Worm (Caenorhabditis elegans) whole organism, young adult: ENCODE data around the gene H20E11.2.

Source experiments
- F10E7.11 ChIP-seq: sonication (generic microtip); optimal IDR thresholded peaks from 2 replicates; lab custom pipeline; 2017; ENCODE audit warnings: mild to moderate bottlenecking, missing genetic modification characterization, moderate library complexity, missing compliant biosample characterization
- F39B2.1 ChIP-seq: fragments of 200-800 bp; sonication (Bioruptor generic); IDR thresholded peaks from 2 replicates; pipeline ENCODE4 v1.3.6; 2022; ENCODE audit warnings: missing genetic modification reagents, missing genetic modification characterization, missing compliant biosample characterization
- Y53G8AR.9 ChIP-seq: fragments of 200-800 bp; sonication (Bioruptor generic); conservative IDR thresholded peaks from 2 replicates; pipeline ENCODE4 v1.3.6; 2022; ENCODE audit warnings: missing genetic modification reagents, missing genetic modification characterization, missing compliant biosample characterization
- dpl-1 ChIP-seq: fragments of 150-350 bp; optimal IDR thresholded peaks from 2 replicates; lab custom pipeline; 2014; ENCODE audit warnings: missing biosample characterization, missing genetic modification reagents, missing genetic modification characterization
- ekl-4 ChIP-seq: fragments of 200-800 bp; sonication (Bioruptor generic); IDR thresholded peaks from 2 replicates; pipeline ENCODE4 v1.3.6; 2022; ENCODE audit warnings: missing genetic modification reagents, missing genetic modification characterization, missing compliant biosample characterization
- ets-4 ChIP-seq: fragments of 200-800 bp; sonication (Bioruptor generic); optimal IDR thresholded peaks from 2 replicates; lab custom pipeline; 2018; ENCODE audit warnings: mild to moderate bottlenecking, missing genetic modification characterization, missing compliant biosample characterization
- hsf-1 ChIP-seq: fragments of 200-800 bp; sonication (Bioruptor generic); IDR thresholded peaks from 2 replicates; pipeline ENCODE4 v1.3.6; 2022; ENCODE audit warnings: missing genetic modification reagents, missing genetic modification characterization, missing compliant biosample characterization
- madf-10 ChIP-seq: sonication (generic microtip); optimal IDR thresholded peaks from 2 replicates; lab custom pipeline; 2016; ENCODE audit warnings: mild to moderate bottlenecking, missing genetic modification characterization, missing compliant biosample characterization
- nhr-179 ChIP-seq: sonication (generic microtip); optimal IDR thresholded peaks from 2 replicates; lab custom pipeline; 2016; ENCODE audit warnings: mild to moderate bottlenecking, missing genetic modification characterization, missing compliant biosample characterization
- snpc-1.3 ChIP-seq: sonication (generic microtip); optimal IDR thresholded peaks from 2 replicates; lab custom pipeline; 2017; ENCODE audit warnings: missing genetic modification characterization, mild to moderate bottlenecking, missing compliant biosample characterization, antibody characterized with exemption, moderate library complexity, missing genotype, missing genetic modification reagents; ENCODE audit not compliant: insufficient read depth
- xnd-1 ChIP-seq: sonication (generic microtip); optimal IDR thresholded peaks from 2 replicates; lab custom pipeline; 2016; ENCODE audit warnings: missing genotype, missing genetic modification reagents, missing genetic modification characterization, missing compliant biosample characterization
- ztf-26 ChIP-seq: sonication (generic microtip); optimal IDR thresholded peaks from 2 replicates; lab custom pipeline; 2017; ENCODE audit warnings: missing genetic modification characterization, missing compliant biosample characterization
- ztf-6 ChIP-seq: fragments of 200-800 bp; sonication (Bioruptor generic); IDR thresholded peaks from 2 replicates; pipeline ENCODE4 v1.3.6; 2022; ENCODE audit warnings: missing genetic modification reagents, missing genetic modification characterization, missing compliant biosample characterization

ce11 chrIV:6842470-6843008 is 15.0 kb downstream of the H20E11.2 start, which contains the start of gene lip-1:
- TF ChIP-seq ekl-4 (GFP tag; lab: Robert Waterston, UW), result no peak
- no peak for TF ChIP-seq F10E7.11
- TF ChIP-seq ztf-26 (tag; lab: Kevin White, UChicago), result no peak
- TF ChIP-seq F39B2.1, result no peak
- TF ChIP-seq ztf-6 (GFP tag; lab: Robert Waterston, UW), result no peak
- no peak for TF ChIP-seq madf-10 (tag; lab: Kevin White, UChicago)
- no peak for TF ChIP-seq nhr-179
- peak; percentile 73 for TF ChIP-seq dpl-1 (GFP tag; lab: Kevin White, UChicago)
- peak; percentile 69 for TF ChIP-seq xnd-1
- no peak for TF ChIP-seq ets-4
- no peak for TF ChIP-seq snpc-1.3 (tag; lab: Kevin White, UChicago)
- TF ChIP-seq hsf-1 (GFP tag; lab: Robert Waterston, UW), result peak; percentile 70; the same call in 1 of the 2 replicates
- peak; percentile 32; the same call in 1 of the 2 replicates for TF ChIP-seq Y53G8AR.9 (GFP tag; lab: Robert Waterston, UW)
